Worm (Caenorhabditis elegans) whole organism, L4 larva: Measurements from ENCODE around the gene C16C8.26.

Source experiments
- F10B5.3 ChIP-seq: sonication (generic microtip); optimal IDR thresholded peaks from 2 replicates; lab custom pipeline; 2016; ENCODE audit warnings: mild to moderate bottlenecking, missing genetic modification characterization, missing compliant biosample characterization
- ZK546.5 ChIP-seq, 2 experiments: sonication (generic microtip); optimal IDR thresholded peaks; 2 replicates each; lab custom pipeline; 2017; ENCODE audit warnings: missing biosample characterization in 2 of 2, missing genetic modification characterization in 2 of 2
- lin-29 ChIP-seq: fragments of 200-800 bp; sonication (Bioruptor generic); IDR thresholded peaks from 2 replicates; pipeline ENCODE4 v1.3.6; 2022; ENCODE audit warnings: missing genetic modification reagents, missing genetic modification characterization, missing compliant biosample characterization
- lsy-2 ChIP-seq, 2 experiments: fragments of 150-350 bp in 1 of 2; sonication (generic microtip) in 1 of 2; optimal IDR thresholded peaks; 2 replicates each; lab custom pipeline; 2014 to 2017; ENCODE audit warnings: missing biosample characterization in 2 of 2, missing genetic modification characterization in 2 of 2
- nhr-11 ChIP-seq: fragments of 150-350 bp; optimal IDR thresholded peaks from 2 replicates; lab custom pipeline; 2014; ENCODE audit warnings: missing biosample characterization, missing genetic modification characterization
- nhr-25 ChIP-seq: sonication (generic microtip); optimal IDR thresholded peaks from 2 replicates; lab custom pipeline; 2017; ENCODE audit warnings: missing genetic modification characterization, mild to moderate bottlenecking, missing compliant biosample characterization, antibody characterized with exemption, moderate library complexity, borderline replicate concordance; ENCODE audit not compliant: insufficient read depth
- pqm-1 ChIP-seq: sonication (generic microtip); optimal IDR thresholded peaks from 2 replicates; lab custom pipeline; 2017; ENCODE audit warnings: missing biosample characterization, missing genetic modification characterization

DNA sequence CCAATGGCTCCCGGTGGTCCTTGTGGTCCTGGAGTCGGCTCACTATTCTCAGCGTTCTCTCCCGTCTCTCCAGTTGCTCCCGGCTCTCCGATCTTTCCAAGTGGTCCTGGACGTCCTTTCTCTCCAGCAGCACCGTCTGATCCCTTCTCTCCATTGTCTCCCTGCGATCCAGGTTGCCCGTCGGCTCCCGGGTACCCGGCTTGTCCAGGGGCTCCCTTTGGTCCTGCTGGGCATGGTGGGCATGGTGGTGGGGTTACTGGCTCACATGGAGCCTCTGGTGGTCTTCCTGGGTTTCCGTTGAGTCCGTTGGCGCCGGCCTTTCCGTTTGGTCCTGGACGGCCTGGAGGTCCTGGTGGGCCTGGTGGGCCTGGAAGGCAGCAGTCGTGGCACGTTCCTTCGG is 42.3 kb upstream of the C16C8.26 start:
- TF ChIP-seq nhr-25: no peak
- no peak for TF ChIP-seq pqm-1 (tag; lab: Kevin White, UChicago)
- TF ChIP-seq nhr-11 (tag; lab: Kevin White, UChicago): no peak
- TF ChIP-seq lin-29 (GFP tag; lab: Robert Waterston, UW): no peak
- no peak for TF ChIP-seq F10B5.3
- no peak for TF ChIP-seq lsy-2 (tag; optimal IDR thresholded peaks at IDR 0.05; lab: Kevin White, UChicago)
- TF ChIP-seq ZK546.5 (tag; optimal IDR thresholded peaks at IDR 0.05; lab: Kevin White, UChicago): no peak
